Fruit fly (Drosophila melanogaster) whole organism, prepupa: ENCODE results near the gene Dad1.

Experiments used
- Blimp-1 ChIP-seq: fragments of 200-800 bp; sonication (Bioruptor generic); optimal IDR thresholded peaks from 3 replicates; lab custom pipeline; 2017; ENCODE audit warnings: missing biosample characterization, missing genetic modification characterization, mild to moderate bottlenecking, moderate library complexity, missing genetic modification reagents
- CG11902 ChIP-seq: fragments of 200-800 bp; sonication (Bioruptor generic); optimal IDR thresholded peaks from 3 replicates; lab custom pipeline; 2016; ENCODE audit warnings: missing biosample characterization, missing genetic modification characterization
- CG15336 ChIP-seq: fragments of 200-800 bp; sonication (Bioruptor generic); IDR thresholded peaks from 2 replicates; pipeline ENCODE4 v1.3.6; 2022; ENCODE audit warnings: missing biosample characterization, missing genetic modification characterization
- CG3032 ChIP-seq: fragments of 200-800 bp; optimal IDR thresholded peaks from 2 replicates; lab custom pipeline; 2019; ENCODE audit warnings: missing biosample characterization, mild to moderate bottlenecking, missing genetic modification characterization, moderate library complexity
- CG31627 ChIP-seq: fragments of 200-800 bp; sonication (Bioruptor generic); optimal IDR thresholded peaks from 3 replicates; lab custom pipeline; 2016; ENCODE audit warnings: missing biosample characterization, missing genetic modification characterization
- CG3919 ChIP-seq: fragments of 200-800 bp; sonication (Bioruptor generic); optimal IDR thresholded peaks from 3 replicates; lab custom pipeline; 2016; ENCODE audit warnings: missing biosample characterization, missing genetic modification characterization
- CG6276 ChIP-seq: fragments of 200-800 bp; sonication (Bioruptor generic); optimal IDR thresholded peaks from 2 replicates; lab custom pipeline; 2017; ENCODE audit warnings: missing biosample characterization, mild to moderate bottlenecking, missing genetic modification characterization
- CG6808 ChIP-seq: fragments of 200-800 bp; sonication (Bioruptor generic); optimal IDR thresholded peaks from 3 replicates; lab custom pipeline; 2017; ENCODE audit warnings: missing biosample characterization, missing genetic modification characterization, mild to moderate bottlenecking, moderate library complexity, missing genetic modification reagents
- CG7368 ChIP-seq: fragments of 200-800 bp; sonication (Bioruptor generic); optimal IDR thresholded peaks from 3 replicates; lab custom pipeline; 2016; ENCODE audit warnings: missing biosample characterization, missing genetic modification characterization
- CG8119 ChIP-seq: fragments of 200-800 bp; sonication (Bioruptor generic); IDR thresholded peaks from 3 replicates; pipeline ENCODE4 v1.3.6; 2022; ENCODE audit warnings: missing biosample characterization, missing genetic modification characterization
- CG8632 ChIP-seq: fragments of 200-800 bp; sonication (Bioruptor generic); optimal IDR thresholded peaks from 3 replicates; lab custom pipeline; 2016; ENCODE audit warnings: missing biosample characterization, missing genetic modification characterization
- CG9139 ChIP-seq: fragments of 200-800 bp; sonication (Bioruptor generic); optimal IDR thresholded peaks from 3 replicates; lab custom pipeline; 2017; ENCODE audit warnings: missing biosample characterization, mild to moderate bottlenecking, missing genetic modification characterization
- Eip78C ChIP-seq: fragments of 200-800 bp; sonication (Bioruptor generic); peaks from one replicate; lab custom pipeline; 2016; ENCODE audit warnings: missing biosample characterization, missing genetic modification characterization
- Gug ChIP-seq: fragments of 200-800 bp; sonication (Bioruptor generic); IDR thresholded peaks from 2 replicates; pipeline ENCODE4 v1.3.6; 2022; ENCODE audit warnings: missing biosample characterization, missing genetic modification characterization
- Hr4 ChIP-seq: fragments of 200-800 bp; sonication (Bioruptor generic); optimal IDR thresholded peaks from 3 replicates; lab custom pipeline; 2016; ENCODE audit warnings: missing biosample characterization, missing genetic modification characterization
- Lpt ChIP-seq: fragments of 200-800 bp; sonication (Bioruptor generic); optimal IDR thresholded peaks from 3 replicates; lab custom pipeline; 2016; ENCODE audit warnings: missing biosample characterization, missing genetic modification characterization
- Met ChIP-seq: fragments of 200-800 bp; sonication (Bioruptor generic); optimal IDR thresholded peaks from 3 replicates; lab custom pipeline; 2016; ENCODE audit warnings: missing biosample characterization, missing genetic modification characterization
- OdsH ChIP-seq: fragments of 200-800 bp; sonication (Bioruptor generic); optimal IDR thresholded peaks from 3 replicates; lab custom pipeline; 2016; ENCODE audit warnings: missing biosample characterization, missing genetic modification characterization
- Smox ChIP-seq: fragments of 200-800 bp; sonication (Bioruptor generic); optimal IDR thresholded peaks from 3 replicates; lab custom pipeline; 2016; ENCODE audit warnings: missing biosample characterization, missing genetic modification characterization
- Sox102F ChIP-seq: fragments of 200-800 bp; sonication (Bioruptor generic); optimal IDR thresholded peaks from 2 replicates; lab custom pipeline; 2016; ENCODE audit warnings: missing biosample characterization, mild to moderate bottlenecking, missing genetic modification characterization
- Sox14 ChIP-seq: fragments of 200-800 bp; sonication (Bioruptor generic); optimal IDR thresholded peaks from 3 replicates; lab custom pipeline; 2016; ENCODE audit warnings: missing biosample characterization, missing genetic modification characterization
- Sox15 ChIP-seq: fragments of 200-800 bp; sonication (Bioruptor generic); optimal IDR thresholded peaks from 3 replicates; lab custom pipeline; 2016; ENCODE audit warnings: missing biosample characterization, missing genetic modification characterization
- cyc ChIP-seq: fragments of 200-800 bp; sonication (Bioruptor generic); optimal IDR thresholded peaks from 3 replicates; lab custom pipeline; 2016; ENCODE audit warnings: missing biosample characterization, missing genetic modification characterization
- esn ChIP-seq: fragments of 200-800 bp; sonication (Bioruptor generic); optimal IDR thresholded peaks from 2 replicates; lab custom pipeline; 2016; ENCODE audit warnings: missing biosample characterization, mild to moderate bottlenecking, missing genetic modification characterization, moderate library complexity
- fd59A ChIP-seq: fragments of 200-800 bp; sonication (Bioruptor generic); optimal IDR thresholded peaks from 2 replicates; lab custom pipeline; 2017; ENCODE audit warnings: missing biosample characterization, mild to moderate bottlenecking, missing genetic modification characterization, missing genetic modification reagents
- fd85E ChIP-seq: fragments of 200-800 bp; sonication (Bioruptor generic); optimal IDR thresholded peaks from 3 replicates; lab custom pipeline; 2016; ENCODE audit warnings: missing biosample characterization, missing genetic modification characterization
- fkh ChIP-seq: fragments of 200-800 bp; sonication (Bioruptor generic); optimal IDR thresholded peaks from 3 replicates; lab custom pipeline; 2017; ENCODE audit warnings: missing biosample characterization, mild to moderate bottlenecking, missing genetic modification characterization, moderate library complexity
- pdm3 ChIP-seq: fragments of 200-800 bp; sonication (Bioruptor generic); optimal IDR thresholded peaks from 3 replicates; lab custom pipeline; 2016; ENCODE audit warnings: missing biosample characterization, missing genetic modification characterization
- salr ChIP-seq, 2 experiments: fragments of 200-800 bp; sonication (Bioruptor generic); optimal IDR thresholded peaks; 3 replicates each; lab custom pipeline; 2016 to 2018; ENCODE audit warnings: missing biosample characterization in 2 of 2, missing genetic modification characterization in 2 of 2, mild to moderate bottlenecking in 1 of 2
- spab ChIP-seq: fragments of 200-800 bp; sonication (Bioruptor generic); optimal IDR thresholded peaks from 2 replicates; lab custom pipeline; 2017; ENCODE audit warnings: missing biosample characterization, mild to moderate bottlenecking, missing genetic modification characterization, missing genetic modification reagents
- ss ChIP-seq, 2 experiments: fragments of 200-800 bp; sonication (Bioruptor generic); optimal IDR thresholded peaks; 2 replicates in 1 of 2; 3 replicates in 1 of 2; lab custom pipeline; 2017 to 2018; ENCODE audit warnings: mild to moderate bottlenecking in 2 of 2, missing biosample characterization in 2 of 2, missing genetic modification characterization in 2 of 2, moderate library complexity in 1 of 2
- svp ChIP-seq: fragments of 200-800 bp; sonication (Bioruptor generic); peaks from one replicate; lab custom pipeline; 2016; ENCODE audit warnings: missing biosample characterization, missing genetic modification characterization
- vri ChIP-seq: fragments of 200-800 bp; sonication (Bioruptor generic); optimal IDR thresholded peaks from 3 replicates; lab custom pipeline; 2016; ENCODE audit warnings: missing biosample characterization, mild to moderate bottlenecking, missing genetic modification characterization

The Dad1 gene

dm6 chr2L:8419382-8419940, 35.5 kb upstream of the Dad1 start (continued):
- TF ChIP-seq CG11902 (GFP tag; lab: Kevin White, UChicago) (no peak), Sox14 (GFP tag; lab: Kevin White, UChicago) (peak; percentile 18), CG6276 (no peak), CG8119 (no peak), Sox102F (GFP tag; lab: Kevin White, UChicago) (no peak), fd85E (GFP tag; lab: Kevin White, UChicago) (no peak), Gug (GFP tag; lab: Robert Waterston, UW) (no peak), CG3032 (peak; percentile 32), CG6808 (GFP tag; lab: Kevin White, UChicago) (peak; percentile 69), CG3919 (GFP tag; lab: Kevin White, UChicago) (no peak), fd59A (GFP tag; lab: Kevin White, UChicago) (no peak), salr (GFP tag; optimal IDR thresholded peaks at IDR 0.05; lab: Kevin White, UChicago) (no peak), CG7368 (GFP tag; lab: Kevin White, UChicago) (peak; percentile 43), svp (GFP tag; lab: Kevin White, UChicago) (peak; percentile 96), OdsH (GFP tag; lab: Kevin White, UChicago) (no peak), spab (GFP tag; lab: Kevin White, UChicago) (no peak), CG31627 (GFP tag; lab: Kevin White, UChicago) (no peak), Met (GFP tag; lab: Kevin White, UChicago) (no peak), Lpt (GFP tag; lab: Kevin White, UChicago) (no peak)

dm6 chr2L:8418113-8418885, 34.4 kb upstream of the Dad1 start:
- TF ChIP-seq OdsH (GFP tag; lab: Kevin White, UChicago): no peak
- no peak for TF ChIP-seq CG11902 (GFP tag; lab: Kevin White, UChicago)
- TF ChIP-seq CG15336 (GFP tag; lab: Robert Waterston, UW): no peak
- no peak for TF ChIP-seq Sox15 (GFP tag; lab: Kevin White, UChicago)
- peak; percentile 57 for TF ChIP-seq svp (GFP tag; lab: Kevin White, UChicago)
- 0 out of 3 replicates have a peak, but pooled peaks have one; percentile 17 for TF ChIP-seq CG8119
- TF ChIP-seq Eip78C (GFP tag; lab: Kevin White, UChicago): peak; percentile 61
- TF ChIP-seq Smox (GFP tag; lab: Kevin White, UChicago): no peak
- TF ChIP-seq spab (GFP tag; lab: Kevin White, UChicago): peak; percentile 11
- no peak for TF ChIP-seq CG8632
- no peak for TF ChIP-seq Hr4 (GFP tag; lab: Kevin White, UChicago)
- TF ChIP-seq ss (GFP tag; optimal IDR thresholded peaks at IDR 0.05; lab: Kevin White, UChicago): peak; percentile 36 to 49
- peak; percentile 38 for TF ChIP-seq CG9139 (GFP tag; lab: Kevin White, UChicago)
- TF ChIP-seq CG6276: peak; percentile 22
- TF ChIP-seq CG6808 (GFP tag; lab: Kevin White, UChicago): peak; percentile 32
- no peak for TF ChIP-seq Sox14 (GFP tag; lab: Kevin White, UChicago)

- no peak for TF ChIP-seq cyc (GFP tag; lab: Kevin White, UChicago)
- TF ChIP-seq pdm3 (GFP tag; lab: Kevin White, UChicago): no peak
- TF ChIP-seq Eip78C (GFP tag; lab: Kevin White, UChicago): peak; percentile 52
- peak; percentile 34 for TF ChIP-seq fkh (GFP tag; lab: Kevin White, UChicago)
- TF ChIP-seq esn (GFP tag; lab: Kevin White, UChicago): peak; percentile 23
- TF ChIP-seq svp (GFP tag; lab: Kevin White, UChicago): peak; percentile 31
- peak; percentile 20 for TF ChIP-seq vri (GFP tag; lab: Kevin White, UChicago)
- TF ChIP-seq Gug (GFP tag; lab: Robert Waterston, UW): no peak
- peak; percentile 4 for TF ChIP-seq Blimp-1
- TF ChIP-seq, all 60 proteins: peak for 6
These were observed 33.6 kb upstream of the Dad1 start for dm6 chr2L:8417562-8417961.
